Fruit fly (Drosophila melanogaster) S2 (cell line): ENCODE measurements around the gene CG11342.

Experiments
- CG8478 ChIP-seq: fragments of >200 bp; optimal IDR thresholded peaks from 2 replicates; lab custom pipeline; 2018
- CTCF ChIP-seq, 2 experiments: fragments of >200 bp; optimal IDR thresholded peaks; 2 replicates each; lab custom pipeline; 2018

DNA sequence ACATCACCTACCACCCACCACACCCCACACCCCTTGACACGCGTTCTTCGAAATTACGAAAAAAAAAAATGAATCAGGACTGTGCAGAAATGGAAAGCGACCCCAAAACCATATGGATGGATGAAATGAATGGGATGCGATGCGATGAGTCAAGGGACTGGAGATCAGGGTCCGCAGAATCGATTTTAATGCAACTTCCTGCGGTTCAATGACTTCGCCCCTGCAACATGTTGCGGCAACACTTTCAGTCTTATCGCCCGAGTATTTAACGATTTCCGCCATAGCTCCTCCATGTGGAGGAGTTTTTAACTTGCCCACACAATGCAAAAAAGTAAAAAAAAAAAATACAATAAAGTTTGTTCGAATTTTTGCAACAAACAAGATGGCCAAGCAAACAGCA is 14.6 kb downstream of the CG11342 start:
- TF ChIP-seq CG8478 (lab: Kevin White, UChicago) (no peak), CTCF (optimal IDR thresholded peaks at IDR 0.05; lab: Kevin White, UChicago) (no peak)
